Worm (Caenorhabditis elegans) whole organism, young adult: ENCODE data around the gene ZK377.15.

ENCODE experiments used
- B0336.3 ChIP-seq: fragments of 200-800 bp; sonication (Bioruptor generic); IDR thresholded peaks from 2 replicates; pipeline ENCODE4 v1.3.6; 2022; ENCODE audit warnings: missing genetic modification characterization, missing compliant biosample characterization
- C06A6.2 ChIP-seq: fragments of 200-800 bp; sonication (Bioruptor generic); conservative IDR thresholded peaks from 2 replicates; pipeline ENCODE4 v1.3.6; 2022; ENCODE audit warnings: missing genetic modification characterization, missing compliant biosample characterization
- C17E4.6 ChIP-seq: fragments of 200-800 bp; sonication (Bioruptor generic); IDR thresholded peaks from 2 replicates; pipeline ENCODE4 v1.3.6; 2022; ENCODE audit warnings: missing genetic modification reagents, missing genetic modification characterization, missing compliant biosample characterization
- F10E7.11 ChIP-seq: sonication (generic microtip); optimal IDR thresholded peaks from 2 replicates; lab custom pipeline; 2017; ENCODE audit warnings: mild to moderate bottlenecking, missing genetic modification characterization, moderate library complexity, missing compliant biosample characterization
- F23B12.7 ChIP-seq: sonication (generic microtip); optimal IDR thresholded peaks from 2 replicates; lab custom pipeline; 2017; ENCODE audit warnings: missing genetic modification characterization, mild to moderate bottlenecking, missing compliant biosample characterization, antibody characterized with exemption, moderate library complexity; ENCODE audit not compliant: insufficient read depth
- F49E8.2 ChIP-seq: sonication (generic microtip); optimal IDR thresholded peaks from 3 replicates; lab custom pipeline; 2017; ENCODE audit warnings: missing genetic modification characterization, mild to moderate bottlenecking, missing compliant biosample characterization, antibody characterized with exemption, moderate library complexity; ENCODE audit not compliant: insufficient read depth
- F57A8.1 ChIP-seq: fragments of 200-800 bp; sonication (Bioruptor generic); optimal IDR thresholded peaks from 2 replicates; lab custom pipeline; 2018; ENCODE audit warnings: mild to moderate bottlenecking, missing genetic modification characterization, moderate library complexity, missing compliant biosample characterization
- F57C9.4 ChIP-seq: sonication (generic microtip); optimal IDR thresholded peaks from 2 replicates; lab custom pipeline; 2017; ENCODE audit warnings: mild to moderate bottlenecking, missing genetic modification characterization, missing compliant biosample characterization
- T26A5.8 ChIP-seq: sonication (generic microtip); optimal IDR thresholded peaks from 2 replicates; lab custom pipeline; 2016; ENCODE audit warnings: missing genetic modification characterization, missing compliant biosample characterization
- Y56A3A.18 ChIP-seq: fragments of 200-800 bp; sonication (Bioruptor generic); IDR thresholded peaks from 2 replicates; pipeline ENCODE4 v1.3.6; 2022; ENCODE audit warnings: missing genetic modification reagents, missing genetic modification characterization, missing compliant biosample characterization
- akir-1 ChIP-seq: fragments of 200-800 bp; sonication (Bioruptor generic); optimal IDR thresholded peaks from 2 replicates; lab custom pipeline; 2018; ENCODE audit warnings: mild to moderate bottlenecking, missing genetic modification characterization, moderate library complexity, missing compliant biosample characterization
- athp-1 ChIP-seq: sonication (generic microtip); optimal IDR thresholded peaks from 2 replicates; lab custom pipeline; 2017; ENCODE audit warnings: mild to moderate bottlenecking, missing genetic modification characterization, missing compliant biosample characterization
- attf-3 ChIP-seq: fragments of 200-800 bp; sonication (Bioruptor generic); conservative IDR thresholded peaks from 2 replicates; pipeline ENCODE4 v1.3.6; 2022; ENCODE audit warnings: missing genetic modification reagents, missing genetic modification characterization, missing compliant biosample characterization
- attf-5 ChIP-seq: fragments of 200-800 bp; sonication (Bioruptor generic); optimal IDR thresholded peaks from 2 replicates; lab custom pipeline; 2018; ENCODE audit warnings: mild to moderate bottlenecking, missing genetic modification characterization, missing compliant biosample characterization
- cebp-1 ChIP-seq, 2 experiments: fragments of 200-800 bp in 1 of 2; sonication (Bioruptor generic) in 1 of 2; sonication (generic microtip) in 1 of 2; IDR thresholded peaks in 1 of 2; optimal IDR thresholded peaks in 1 of 2; 2 replicates each; pipeline versions ENCODE4 v1.3.6 to Lab custom; 2017 to 2022; ENCODE audit warnings: missing compliant biosample characterization in 2 of 2, missing genetic modification characterization in 2 of 2, mild to moderate bottlenecking in 1 of 2, missing genetic modification reagents in 1 of 2, moderate library complexity in 1 of 2
- cebp-2 ChIP-seq: fragments of 200-800 bp; sonication (Bioruptor generic); IDR thresholded peaks from 2 replicates; pipeline ENCODE4 v1.3.6; 2022; ENCODE audit warnings: missing genetic modification characterization, missing compliant biosample characterization
- ceh-27 ChIP-seq: fragments of 200-800 bp; sonication (Bioruptor generic); optimal IDR thresholded peaks from 2 replicates; lab custom pipeline; 2018; ENCODE audit warnings: mild to moderate bottlenecking, missing genetic modification characterization, moderate library complexity, missing compliant biosample characterization
- chd-7 ChIP-seq: sonication (generic microtip); optimal IDR thresholded peaks from 2 replicates; lab custom pipeline; 2016; ENCODE audit warnings: mild to moderate bottlenecking, missing genetic modification characterization, moderate library complexity, missing compliant biosample characterization
- dox-1 ChIP-seq: fragments of 200-800 bp; sonication (Bioruptor generic); IDR thresholded peaks from 2 replicates; pipeline ENCODE4 v1.3.6; 2022; ENCODE audit warnings: missing genetic modification reagents, missing genetic modification characterization, missing compliant biosample characterization
- dpff-1 ChIP-seq: sonication (generic microtip); optimal IDR thresholded peaks from 2 replicates; lab custom pipeline; 2017; ENCODE audit warnings: mild to moderate bottlenecking, missing genetic modification characterization, missing compliant biosample characterization
- egl-18 ChIP-seq: fragments of 200-800 bp; sonication (Bioruptor generic); IDR thresholded peaks from 2 replicates; pipeline ENCODE4 v1.3.6; 2022; ENCODE audit warnings: missing genetic modification reagents, missing genetic modification characterization, missing compliant biosample characterization
- hlh-26 ChIP-seq: fragments of 200-800 bp; sonication (Bioruptor generic); conservative IDR thresholded peaks from 2 replicates; pipeline ENCODE4 v1.3.6; 2022; ENCODE audit warnings: missing genetic modification reagents, missing genetic modification characterization, missing compliant biosample characterization
- hmg-20 ChIP-seq: fragments of 200-800 bp; sonication (Bioruptor generic); IDR thresholded peaks from 2 replicates; pipeline ENCODE4 v1.3.6; 2022; ENCODE audit warnings: missing genetic modification reagents, missing genetic modification characterization, missing compliant biosample characterization
- hsf-1 ChIP-seq: fragments of 200-800 bp; sonication (Bioruptor generic); IDR thresholded peaks from 2 replicates; pipeline ENCODE4 v1.3.6; 2022; ENCODE audit warnings: missing genetic modification reagents, missing genetic modification characterization, missing compliant biosample characterization
- let-526 ChIP-seq: fragments of 200-800 bp; sonication (Bioruptor generic); IDR thresholded peaks from 2 replicates; pipeline ENCODE4 v1.3.6; 2022; ENCODE audit warnings: missing genetic modification reagents, missing genetic modification characterization, missing compliant biosample characterization
- let-607 ChIP-seq, 2 experiments: fragments of 200-800 bp in 1 of 2; sonication (Bioruptor generic) in 1 of 2; sonication (generic microtip) in 1 of 2; optimal IDR thresholded peaks; 2 replicates each; lab custom pipeline; 2016 to 2018; ENCODE audit warnings: mild to moderate bottlenecking in 2 of 2, missing compliant biosample characterization in 2 of 2, missing genetic modification characterization in 2 of 2, moderate library complexity in 2 of 2, missing genotype in 1 of 2
- lin-40 ChIP-seq: sonication (generic microtip); optimal IDR thresholded peaks from 2 replicates; lab custom pipeline; 2016; ENCODE audit warnings: missing genetic modification characterization, mild to moderate bottlenecking, missing compliant biosample characterization, missing genotype, missing genetic modification reagents
- lsl-1 ChIP-seq: fragments of 200-800 bp; sonication (Bioruptor generic); optimal IDR thresholded peaks from 2 replicates; lab custom pipeline; 2018; ENCODE audit warnings: mild to moderate bottlenecking, missing genetic modification characterization, moderate library complexity, missing compliant biosample characterization
- madf-10 ChIP-seq: sonication (generic microtip); optimal IDR thresholded peaks from 2 replicates; lab custom pipeline; 2016; ENCODE audit warnings: mild to moderate bottlenecking, missing genetic modification characterization, missing compliant biosample characterization
- madf-6 ChIP-seq: fragments of 200-800 bp; sonication (Bioruptor generic); IDR thresholded peaks from 2 replicates; pipeline ENCODE4 v1.3.6; 2022; ENCODE audit warnings: missing genetic modification reagents, missing genetic modification characterization, missing compliant biosample characterization
- mel-28 ChIP-seq: sonication (generic microtip); optimal IDR thresholded peaks from 2 replicates; lab custom pipeline; 2016; ENCODE audit warnings: borderline replicate concordance, mild to moderate bottlenecking, missing genetic modification characterization, missing compliant biosample characterization
- nhr-120 ChIP-seq: fragments of 200-800 bp; sonication (Bioruptor generic); IDR thresholded peaks from 2 replicates; pipeline ENCODE4 v1.3.6; 2022; ENCODE audit warnings: missing genetic modification characterization, missing compliant biosample characterization
- nhr-80 ChIP-seq: sonication (generic microtip); optimal IDR thresholded peaks from 2 replicates; lab custom pipeline; 2016; ENCODE audit warnings: missing genetic modification characterization, missing compliant biosample characterization
- repo-1 ChIP-seq: sonication (generic microtip); optimal IDR thresholded peaks from 2 replicates; lab custom pipeline; 2017; ENCODE audit warnings: mild to moderate bottlenecking, missing genetic modification characterization, missing compliant biosample characterization
- rpc-1 ChIP-seq, 2 experiments: fragments of 150-350 bp in 1 of 2; sonication (generic microtip) in 1 of 2; optimal IDR thresholded peaks; 2 replicates each; lab custom pipeline; 2014 to 2018; ENCODE audit warnings: missing biosample characterization in 1 of 2, missing genetic modification characterization in 1 of 2, missing genetic modification reagents in 1 of 2, missing genotype in 1 of 2
- snpc-1.3 ChIP-seq: sonication (generic microtip); optimal IDR thresholded peaks from 2 replicates; lab custom pipeline; 2017; ENCODE audit warnings: missing genetic modification characterization, mild to moderate bottlenecking, missing compliant biosample characterization, antibody characterized with exemption, moderate library complexity, missing genotype, missing genetic modification reagents; ENCODE audit not compliant: insufficient read depth
- snpc-3.4 ChIP-seq: sonication (generic microtip); optimal IDR thresholded peaks from 2 replicates; lab custom pipeline; 2017; ENCODE audit warnings: missing genetic modification characterization, mild to moderate bottlenecking, missing compliant biosample characterization, antibody characterized with exemption, moderate library complexity, missing genotype, missing genetic modification reagents
- tbx-9 ChIP-seq: sonication (generic microtip); optimal IDR thresholded peaks from 2 replicates; lab custom pipeline; 2016; ENCODE audit warnings: borderline replicate concordance, missing genetic modification characterization, inconsistent platforms, missing compliant biosample characterization
- unc-130 ChIP-seq: sonication (generic microtip); optimal IDR thresholded peaks from 2 replicates; lab custom pipeline; 2016; ENCODE audit warnings: missing genetic modification reagents, missing genetic modification characterization, missing compliant biosample characterization
- ztf-22 ChIP-seq: fragments of 200-800 bp; sonication (Bioruptor generic); optimal IDR thresholded peaks from 2 replicates; lab custom pipeline; 2018; ENCODE audit warnings: mild to moderate bottlenecking, missing genetic modification characterization, moderate library complexity, missing compliant biosample characterization
- ztf-3 ChIP-seq: fragments of 200-800 bp; sonication (Bioruptor generic); optimal IDR thresholded peaks from 2 replicates; lab custom pipeline; 2018; ENCODE audit warnings: mild to moderate bottlenecking, missing genetic modification characterization, missing compliant biosample characterization

The ZK377.15 gene

DNA sequence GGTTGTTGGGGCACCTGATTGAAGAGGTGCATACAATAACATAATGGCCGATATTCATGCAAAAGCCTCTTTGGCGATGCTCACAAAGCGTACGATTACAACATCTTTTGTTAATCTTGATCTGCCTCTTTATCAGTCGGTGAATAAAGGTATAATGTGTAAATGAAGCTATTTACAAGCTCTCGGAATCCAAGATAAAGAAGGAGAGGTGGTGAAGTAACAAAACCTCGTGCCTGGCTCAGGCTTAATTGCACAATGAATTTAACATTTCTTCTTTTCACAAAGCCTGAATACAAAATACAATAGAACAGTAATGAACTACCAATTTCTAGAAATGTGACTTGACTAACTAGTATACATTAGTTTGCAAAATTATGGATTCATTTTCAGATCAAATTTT is 41.5 kb upstream of the ZK377.15 start:
- no peak for TF ChIP-seq attf-3 (GFP tag; lab: Robert Waterston, UW)
- TF ChIP-seq F10E7.11 (tag; lab: Kevin White, UChicago) = no peak
- no peak for TF ChIP-seq unc-130 (GFP tag; lab: Kevin White, UChicago)
- TF ChIP-seq let-526 (GFP tag; lab: Robert Waterston, UW) = no peak
- no peak for TF ChIP-seq F49E8.2
- TF ChIP-seq nhr-120 (GFP tag; lab: Robert Waterston, UW) = no peak
- TF ChIP-seq B0336.3 = no peak
- TF ChIP-seq cebp-2 (GFP tag; lab: Robert Waterston, UW) = no peak
- TF ChIP-seq snpc-3.4 (tag; lab: Kevin White, UChicago) = no peak
- TF ChIP-seq rpc-1 (optimal IDR thresholded peaks at IDR 0.05; lab: Kevin White, UChicago) = no peak
- no peak for TF ChIP-seq rpc-1 (tag; optimal IDR thresholded peaks at IDR 0.05; lab: Kevin White, UChicago)
- no peak for TF ChIP-seq madf-6
- TF ChIP-seq dpff-1 (tag; lab: Kevin White, UChicago) = no peak
- TF ChIP-seq F57C9.4 = no peak
- no peak for TF ChIP-seq snpc-1.3 (tag; lab: Kevin White, UChicago)
- no peak for TF ChIP-seq nhr-80 (tag; lab: Kevin White, UChicago)
- no peak for TF ChIP-seq C06A6.2 (GFP tag; lab: Robert Waterston, UW)
- no peak for TF ChIP-seq attf-5 (GFP tag; lab: Kevin White, UChicago)
- TF ChIP-seq madf-10 = no peak
- TF ChIP-seq F23B12.7 (tag; lab: Kevin White, UChicago) = no peak
- no peak for TF ChIP-seq egl-18 (GFP tag; lab: Robert Waterston, UW)

DNA sequence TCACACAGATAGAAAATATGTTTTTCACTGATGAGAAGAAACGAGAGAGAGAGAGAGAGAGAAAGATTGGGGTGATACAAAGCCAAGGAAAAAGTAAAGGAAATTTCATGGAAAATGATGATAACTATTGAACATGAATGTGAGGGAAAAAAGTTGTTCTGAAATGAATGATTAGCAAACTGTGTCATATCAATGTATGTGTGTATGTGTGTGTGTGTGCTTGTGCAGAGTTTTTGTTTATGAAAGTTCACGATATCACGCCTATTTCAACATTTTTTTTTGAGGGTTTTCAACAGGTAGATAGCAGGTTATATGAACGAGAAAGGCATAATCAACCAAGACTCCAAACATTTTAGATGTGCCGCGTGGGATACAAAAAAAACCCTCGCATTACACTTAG is 40.9 kb upstream of the ZK377.15 start:
- TF ChIP-seq hsf-1 (GFP tag; lab: Robert Waterston, UW) (0 out of 2 replicates have a peak, but pooled peaks have one; percentile 17), nhr-80 (tag; lab: Kevin White, UChicago) (peak; percentile 67), Y56A3A.18 (no peak)

DNA sequence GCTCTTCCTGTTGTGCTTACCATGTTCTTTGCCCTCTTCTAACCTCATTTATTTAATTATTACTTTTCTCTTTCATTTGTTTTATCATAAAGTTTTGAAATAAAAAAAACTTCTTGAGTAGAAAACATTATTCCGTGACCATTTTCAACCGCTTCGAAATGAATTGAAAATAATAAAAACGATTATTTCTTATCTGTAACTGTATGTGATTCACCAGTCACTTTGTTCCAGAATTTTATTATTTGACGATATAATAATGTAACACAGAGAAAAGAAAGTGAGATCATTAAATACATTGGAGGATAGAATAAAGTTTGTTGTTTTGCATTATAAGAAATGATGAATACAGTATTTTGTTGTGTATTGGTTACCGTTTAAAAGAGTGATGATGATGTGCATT is 39.4 kb upstream of the ZK377.15 start:
- TF ChIP-seq hmg-20 (GFP tag; lab: Robert Waterston, UW) = no peak
- TF ChIP-seq tbx-9 = no peak
- TF ChIP-seq nhr-80 (tag; lab: Kevin White, UChicago) = peak; percentile 34
- TF ChIP-seq rpc-1 (optimal IDR thresholded peaks at IDR 0.05; lab: Kevin White, UChicago) = no peak
- no peak for TF ChIP-seq rpc-1 (tag; optimal IDR thresholded peaks at IDR 0.05; lab: Kevin White, UChicago)
- TF ChIP-seq madf-6 = no peak
- TF ChIP-seq repo-1 (tag; lab: Kevin White, UChicago) = no peak
- no peak for TF ChIP-seq akir-1 (GFP tag; lab: Kevin White, UChicago)
- no peak for TF ChIP-seq cebp-1 (GFP tag; IDR thresholded peaks at IDR 0.05; lab: Robert Waterston, UW)
- TF ChIP-seq cebp-1 (tag; optimal IDR thresholded peaks at IDR 0.05; lab: Kevin White, UChicago) = peak; percentile 8

DNA sequence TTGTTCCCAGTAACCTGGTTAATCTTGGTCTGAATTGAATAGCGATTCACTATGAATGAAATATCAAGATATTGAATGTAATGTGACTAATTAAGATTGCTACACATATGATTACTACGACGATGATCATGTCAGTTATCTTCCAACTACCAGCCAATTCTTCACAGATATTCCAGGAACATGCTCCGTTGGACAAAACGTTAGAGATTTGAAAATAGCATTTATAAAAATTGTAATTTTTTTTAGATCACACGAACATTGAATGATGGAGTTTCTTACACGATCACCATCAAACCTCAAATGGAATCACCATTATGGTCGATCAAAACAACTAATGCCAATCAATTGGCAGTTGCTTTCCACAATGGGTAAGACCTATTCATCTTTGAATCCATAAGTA is 37.3 kb upstream of the ZK377.15 start:
- TF ChIP-seq lin-40 (tag; lab: Kevin White, UChicago) = no peak
- no peak for TF ChIP-seq mel-28
- no peak for TF ChIP-seq hmg-20 (GFP tag; lab: Robert Waterston, UW)
- no peak for TF ChIP-seq F57A8.1
- TF ChIP-seq C17E4.6 (GFP tag; lab: Robert Waterston, UW) = no peak
- TF ChIP-seq ztf-22 (GFP tag; lab: Kevin White, UChicago) = no peak
- no peak for TF ChIP-seq T26A5.8 (tag; lab: Kevin White, UChicago)
- no peak for TF ChIP-seq ztf-3 (GFP tag; lab: Kevin White, UChicago)
- no peak for TF ChIP-seq unc-130 (GFP tag; lab: Kevin White, UChicago)
- TF ChIP-seq athp-1 (tag; lab: Kevin White, UChicago) = no peak
- no peak for TF ChIP-seq ceh-27 (GFP tag; lab: Kevin White, UChicago)
- no peak for TF ChIP-seq let-607 (tag; optimal IDR thresholded peaks at IDR 0.05; lab: Kevin White, UChicago)
- TF ChIP-seq dox-1 (GFP tag; lab: Robert Waterston, UW) = no peak
- TF ChIP-seq hlh-26 (GFP tag; lab: Robert Waterston, UW) = no peak
- no peak for TF ChIP-seq lsl-1
- TF ChIP-seq chd-7 = no peak
- no peak for TF ChIP-seq tbx-9
